Fruit fly (Drosophila melanogaster) whole organism, prepupa: ENCODE measurements around the gene Cwc25.
A peak's percentile ranks its signal among the peaks of the same experiment; 100 is the strongest.

Source experiments
- CG10631 ChIP-seq: fragments of 200-800 bp; sonication (Bioruptor generic); optimal IDR thresholded peaks from 2 replicates; lab custom pipeline; 2016; ENCODE audit warnings: missing biosample characterization, missing genetic modification characterization
- CG10669 ChIP-seq: fragments of 200-800 bp; sonication (Bioruptor generic); optimal IDR thresholded peaks from 3 replicates; lab custom pipeline; 2018; ENCODE audit warnings: missing biosample characterization, mild to moderate bottlenecking, missing genetic modification characterization, moderate library complexity
- CG11294 ChIP-seq: fragments of 200-800 bp; sonication (Bioruptor generic); IDR thresholded peaks from 2 replicates; pipeline ENCODE4 v1.3.6; 2022; ENCODE audit warnings: missing biosample characterization, missing genetic modification characterization
- CG11762 ChIP-seq: fragments of 200-800 bp; sonication (Bioruptor generic); optimal IDR thresholded peaks from 3 replicates; lab custom pipeline; 2016; ENCODE audit warnings: missing biosample characterization, missing genetic modification characterization; ENCODE audit not compliant: insufficient read depth
- CG11902 ChIP-seq: fragments of 200-800 bp; sonication (Bioruptor generic); optimal IDR thresholded peaks from 3 replicates; lab custom pipeline; 2016; ENCODE audit warnings: missing biosample characterization, missing genetic modification characterization
- CG15336 ChIP-seq: fragments of 200-800 bp; sonication (Bioruptor generic); IDR thresholded peaks from 2 replicates; pipeline ENCODE4 v1.3.6; 2022; ENCODE audit warnings: missing biosample characterization, missing genetic modification characterization
- CG3032 ChIP-seq: fragments of 200-800 bp; optimal IDR thresholded peaks from 2 replicates; lab custom pipeline; 2019; ENCODE audit warnings: missing biosample characterization, mild to moderate bottlenecking, missing genetic modification characterization, moderate library complexity
- CG32006 ChIP-seq: fragments of 200-800 bp; sonication (Bioruptor generic); optimal IDR thresholded peaks from 3 replicates; lab custom pipeline; 2017; ENCODE audit warnings: missing biosample characterization, mild to moderate bottlenecking, missing genetic modification characterization
- CG34406 ChIP-seq: fragments of 200-800 bp; sonication (Bioruptor generic); optimal IDR thresholded peaks from 3 replicates; lab custom pipeline; 2016; ENCODE audit warnings: missing biosample characterization, missing genetic modification characterization
- CG4318 ChIP-seq: fragments of 200-800 bp; sonication (Bioruptor generic); optimal IDR thresholded peaks from 3 replicates; lab custom pipeline; 2017; ENCODE audit warnings: missing biosample characterization, mild to moderate bottlenecking, missing genetic modification characterization
- CG6276 ChIP-seq: fragments of 200-800 bp; sonication (Bioruptor generic); optimal IDR thresholded peaks from 2 replicates; lab custom pipeline; 2017; ENCODE audit warnings: missing biosample characterization, mild to moderate bottlenecking, missing genetic modification characterization
- CG6792 ChIP-seq: fragments of 200-800 bp; sonication (Bioruptor generic); optimal IDR thresholded peaks from 3 replicates; lab custom pipeline; 2016; ENCODE audit warnings: missing biosample characterization, missing genetic modification characterization
- CG6854 ChIP-seq: fragments of 200-800 bp; sonication (Bioruptor generic); optimal IDR thresholded peaks from 2 replicates; lab custom pipeline; 2017; ENCODE audit warnings: missing biosample characterization, mild to moderate bottlenecking, missing genetic modification characterization
- CG7368 ChIP-seq: fragments of 200-800 bp; sonication (Bioruptor generic); optimal IDR thresholded peaks from 3 replicates; lab custom pipeline; 2016; ENCODE audit warnings: missing biosample characterization, missing genetic modification characterization
- CG8119 ChIP-seq: fragments of 200-800 bp; sonication (Bioruptor generic); IDR thresholded peaks from 3 replicates; pipeline ENCODE4 v1.3.6; 2022; ENCODE audit warnings: missing biosample characterization, missing genetic modification characterization
- CG8319 ChIP-seq: fragments of 200-800 bp; sonication (Bioruptor generic); optimal IDR thresholded peaks from 3 replicates; lab custom pipeline; 2016; ENCODE audit warnings: missing biosample characterization, missing genetic modification characterization
- CG8632 ChIP-seq: fragments of 200-800 bp; sonication (Bioruptor generic); optimal IDR thresholded peaks from 3 replicates; lab custom pipeline; 2016; ENCODE audit warnings: missing biosample characterization, missing genetic modification characterization
- Eip75B ChIP-seq: fragments of 200-800 bp; sonication (Bioruptor generic); optimal IDR thresholded peaks from 3 replicates; lab custom pipeline; 2016; ENCODE audit warnings: missing biosample characterization, missing genetic modification characterization
- Eip78C ChIP-seq: fragments of 200-800 bp; sonication (Bioruptor generic); peaks from one replicate; lab custom pipeline; 2016; ENCODE audit warnings: missing biosample characterization, missing genetic modification characterization
- Ets21C ChIP-seq: fragments of 200-800 bp; sonication (Bioruptor generic); optimal IDR thresholded peaks from 3 replicates; lab custom pipeline; 2016; ENCODE audit warnings: missing biosample characterization, missing genetic modification characterization
- Ets96B ChIP-seq: fragments of 200-800 bp; optimal IDR thresholded peaks from 2 replicates; lab custom pipeline; 2019; ENCODE audit warnings: missing biosample characterization, mild to moderate bottlenecking, missing genetic modification characterization, moderate library complexity
- Hr38 ChIP-seq: sonication (Bioruptor generic); optimal IDR thresholded peaks from 2 replicates; lab custom pipeline; 2016; ENCODE audit warnings: missing biosample characterization, missing genetic modification characterization
- Lpt ChIP-seq: fragments of 200-800 bp; sonication (Bioruptor generic); optimal IDR thresholded peaks from 3 replicates; lab custom pipeline; 2016; ENCODE audit warnings: missing biosample characterization, missing genetic modification characterization
- Met ChIP-seq: fragments of 200-800 bp; sonication (Bioruptor generic); optimal IDR thresholded peaks from 3 replicates; lab custom pipeline; 2016; ENCODE audit warnings: missing biosample characterization, missing genetic modification characterization
- OdsH ChIP-seq: fragments of 200-800 bp; sonication (Bioruptor generic); optimal IDR thresholded peaks from 3 replicates; lab custom pipeline; 2016; ENCODE audit warnings: missing biosample characterization, missing genetic modification characterization
- Smox ChIP-seq: fragments of 200-800 bp; sonication (Bioruptor generic); optimal IDR thresholded peaks from 3 replicates; lab custom pipeline; 2016; ENCODE audit warnings: missing biosample characterization, missing genetic modification characterization
- Sox15 ChIP-seq: fragments of 200-800 bp; sonication (Bioruptor generic); optimal IDR thresholded peaks from 3 replicates; lab custom pipeline; 2016; ENCODE audit warnings: missing biosample characterization, missing genetic modification characterization
- achi ChIP-seq: fragments of 200-800 bp; sonication (Bioruptor generic); optimal IDR thresholded peaks from 3 replicates; lab custom pipeline; 2016; ENCODE audit warnings: missing biosample characterization, missing genetic modification characterization
- acj6 ChIP-seq: fragments of 200-800 bp; sonication (Bioruptor generic); optimal IDR thresholded peaks from 3 replicates; lab custom pipeline; 2016; ENCODE audit warnings: missing biosample characterization, missing genetic modification characterization
- dac ChIP-seq: fragments of 200-800 bp; sonication (Bioruptor generic); optimal IDR thresholded peaks from 2 replicates; lab custom pipeline; 2017; ENCODE audit warnings: missing biosample characterization, mild to moderate bottlenecking, missing genetic modification characterization
- dsx ChIP-seq: fragments of 200-800 bp; optimal IDR thresholded peaks from 3 replicates; lab custom pipeline; 2019; ENCODE audit warnings: missing biosample characterization, mild to moderate bottlenecking, missing genetic modification characterization, moderate library complexity; ENCODE audit not compliant: poor library complexity, severe bottlenecking
- eg ChIP-seq: fragments of 200-800 bp; sonication (Bioruptor generic); IDR thresholded peaks from 3 replicates; pipeline ENCODE4 v1.3.6; 2022; ENCODE audit warnings: missing biosample characterization, missing genetic modification characterization
- esn ChIP-seq: fragments of 200-800 bp; sonication (Bioruptor generic); optimal IDR thresholded peaks from 2 replicates; lab custom pipeline; 2016; ENCODE audit warnings: missing biosample characterization, mild to moderate bottlenecking, missing genetic modification characterization, moderate library complexity
- lz ChIP-seq: fragments of 200-800 bp; sonication (Bioruptor generic); optimal IDR thresholded peaks from 3 replicates; lab custom pipeline; 2016; ENCODE audit warnings: missing biosample characterization, missing genetic modification characterization
- net ChIP-seq: fragments of 200-800 bp; sonication (Bioruptor generic); optimal IDR thresholded peaks from 3 replicates; lab custom pipeline; 2016; ENCODE audit warnings: missing biosample characterization, missing genetic modification characterization
- salr ChIP-seq, 2 experiments: fragments of 200-800 bp; sonication (Bioruptor generic); optimal IDR thresholded peaks; 3 replicates each; lab custom pipeline; 2016 to 2018; ENCODE audit warnings: missing biosample characterization in 2 of 2, missing genetic modification characterization in 2 of 2, mild to moderate bottlenecking in 1 of 2
- spab ChIP-seq: fragments of 200-800 bp; sonication (Bioruptor generic); optimal IDR thresholded peaks from 2 replicates; lab custom pipeline; 2017; ENCODE audit warnings: missing biosample characterization, mild to moderate bottlenecking, missing genetic modification characterization, missing genetic modification reagents
- ss ChIP-seq, 2 experiments: fragments of 200-800 bp; sonication (Bioruptor generic); optimal IDR thresholded peaks; 2 replicates in 1 of 2; 3 replicates in 1 of 2; lab custom pipeline; 2017 to 2018; ENCODE audit warnings: mild to moderate bottlenecking in 2 of 2, missing biosample characterization in 2 of 2, missing genetic modification characterization in 2 of 2, moderate library complexity in 1 of 2
- svp ChIP-seq: fragments of 200-800 bp; sonication (Bioruptor generic); peaks from one replicate; lab custom pipeline; 2016; ENCODE audit warnings: missing biosample characterization, missing genetic modification characterization
- topi ChIP-seq: fragments of 200-800 bp; sonication (Bioruptor generic); optimal IDR thresholded peaks from 3 replicates; lab custom pipeline; 2016; ENCODE audit warnings: missing biosample characterization, missing genetic modification characterization
- vri ChIP-seq: fragments of 200-800 bp; sonication (Bioruptor generic); optimal IDR thresholded peaks from 3 replicates; lab custom pipeline; 2016; ENCODE audit warnings: missing biosample characterization, mild to moderate bottlenecking, missing genetic modification characterization

The Cwc25 gene

DNA sequence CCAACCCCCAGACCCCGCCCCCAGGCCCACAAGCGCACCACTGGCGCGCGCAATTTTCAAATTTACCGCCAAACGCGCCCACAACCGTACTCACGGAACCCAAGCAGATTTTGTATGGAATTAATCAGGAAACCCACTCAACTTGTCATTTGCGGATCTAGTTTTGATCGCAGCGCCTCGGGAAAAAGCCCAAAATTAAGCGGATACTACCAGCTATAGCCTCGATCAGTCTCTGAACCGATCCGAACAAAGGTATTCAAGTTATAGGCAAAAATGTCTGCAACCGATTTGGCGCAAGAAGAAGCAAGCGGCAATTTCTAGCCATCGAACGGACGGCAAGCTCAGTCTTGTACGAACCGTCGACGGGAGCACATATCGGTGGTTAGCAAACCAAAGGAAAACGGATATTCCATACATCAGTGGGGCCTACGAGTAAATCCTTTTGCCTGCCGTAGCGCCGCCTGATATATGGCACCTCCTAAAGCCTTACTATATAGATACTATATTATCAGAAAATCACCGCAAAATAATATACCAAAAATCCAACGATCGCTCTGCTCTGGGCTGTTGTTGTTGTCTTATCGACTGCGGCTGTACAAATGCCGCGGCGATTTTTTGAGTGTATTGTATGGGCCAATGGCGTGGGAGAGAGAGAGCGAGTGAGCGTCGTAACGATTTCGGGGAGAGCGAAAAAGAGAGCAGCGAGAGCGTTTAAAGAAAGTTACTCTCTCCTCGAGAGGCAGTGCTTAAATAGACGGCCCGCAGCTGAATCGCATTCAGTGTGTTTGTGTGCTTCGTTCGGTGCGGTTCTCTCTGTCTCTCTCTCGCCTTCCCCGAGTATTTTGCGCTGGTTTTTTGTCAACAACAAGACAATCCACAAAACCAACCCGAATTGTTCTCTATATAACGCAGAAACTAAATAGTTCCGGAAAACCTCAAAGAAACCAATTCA, 7.8 kb downstream of the Cwc25 start, which contains the start of gene Pgk (continued):
- TF ChIP-seq Eip75B (GFP tag; lab: Kevin White, UChicago), result peak; percentile 76
- peak; percentile 93 for TF ChIP-seq CG6854
- peak; percentile 74 for TF ChIP-seq esn (GFP tag; lab: Kevin White, UChicago)
- TF ChIP-seq Hr38 (GFP tag; lab: Kevin White, UChicago), result no peak
- TF ChIP-seq dsx (GFP tag; lab: Kevin White, UChicago), result peak; percentile 34
- TF ChIP-seq CG32006 (GFP tag; lab: Kevin White, UChicago), result peak; percentile 48
- TF ChIP-seq OdsH (GFP tag; lab: Kevin White, UChicago), result no peak
- peak; percentile 52 for TF ChIP-seq CG3032 (tag; lab: Kevin White, UChicago)
- TF ChIP-seq CG15336 (GFP tag; lab: Robert Waterston, UW), result no peak
- peak; percentile 47 for TF ChIP-seq CG11762 (GFP tag; lab: Kevin White, UChicago)
- peak; percentile 12 for TF ChIP-seq CG4318 (GFP tag; lab: Kevin White, UChicago)
- peak; percentile 67 to 70 for TF ChIP-seq ss (GFP tag; optimal IDR thresholded peaks at IDR 0.05; lab: Kevin White, UChicago)
- TF ChIP-seq Ets96B (tag; lab: Kevin White, UChicago), result peak; percentile 24
- peak; percentile 29 for TF ChIP-seq CG34406 (GFP tag; lab: Kevin White, UChicago)
- peak; percentile 48 for TF ChIP-seq achi
- TF ChIP-seq CG8319 (GFP tag; lab: Kevin White, UChicago), result peak; percentile 18
- peak; percentile 72 for TF ChIP-seq Met (GFP tag; lab: Kevin White, UChicago)
- peak; percentile 37 for TF ChIP-seq acj6 (GFP tag; lab: Kevin White, UChicago)
- TF ChIP-seq net, result peak; percentile 49
- TF ChIP-seq dac, result peak; percentile 46
- TF ChIP-seq eg, result no peak
- TF ChIP-seq CG8632, result peak; percentile 47
- TF ChIP-seq CG10669, result peak; percentile 41
- TF ChIP-seq Smox (GFP tag; lab: Kevin White, UChicago), result peak; percentile 72
- peak; percentile 21 for TF ChIP-seq CG7368 (GFP tag; lab: Kevin White, UChicago)
- TF ChIP-seq Ets21C (GFP tag; lab: Kevin White, UChicago), result peak; percentile 59
- TF ChIP-seq lz, result peak; percentile 38

- TF ChIP-seq svp (GFP tag; lab: Kevin White, UChicago) (peak; percentile 62), esn (GFP tag; lab: Kevin White, UChicago) (no peak), vri (GFP tag; lab: Kevin White, UChicago) (peak; percentile 40)
Observed at dm6 chr2L:2753789-2754436, 9.0 kb downstream of the Cwc25 start.

- TF ChIP-seq CG8119 (GFP tag; lab: Robert Waterston, UW), result no peak
- TF ChIP-seq CG3032 (tag; lab: Kevin White, UChicago), result peak; percentile 90
- peak; percentile 91 for TF ChIP-seq CG10631 (GFP tag; lab: Kevin White, UChicago)
- peak; percentile 68 to 94 for TF ChIP-seq salr (GFP tag; optimal IDR thresholded peaks at IDR 0.05; lab: Kevin White, UChicago)
- peak; percentile 92 for TF ChIP-seq CG4318 (GFP tag; lab: Kevin White, UChicago)
- TF ChIP-seq dac, result peak; percentile 91
- peak; percentile 81 for TF ChIP-seq CG8632
- peak; percentile 83 for TF ChIP-seq CG6792 (GFP tag; lab: Kevin White, UChicago)
- TF ChIP-seq Sox15 (GFP tag; lab: Kevin White, UChicago), result peak; percentile 76
- peak; percentile 97 for TF ChIP-seq CG32006 (GFP tag; lab: Kevin White, UChicago)
- TF ChIP-seq ss (GFP tag; optimal IDR thresholded peaks at IDR 0.05; lab: Kevin White, UChicago), result peak; percentile 80 to 88
- no peak for TF ChIP-seq CG11294 (GFP tag; lab: Robert Waterston, UW)
- TF ChIP-seq CG11902 (GFP tag; lab: Kevin White, UChicago), result peak; percentile 68
- TF ChIP-seq Ets96B (tag; lab: Kevin White, UChicago), result peak; percentile 86
- TF ChIP-seq CG15336 (GFP tag; lab: Robert Waterston, UW), result no peak
- TF ChIP-seq Lpt (GFP tag; lab: Kevin White, UChicago), result peak; percentile 67
- TF ChIP-seq Eip75B (GFP tag; lab: Kevin White, UChicago), result peak; percentile 92
- peak; percentile 86 for TF ChIP-seq topi
- TF ChIP-seq Eip78C (GFP tag; lab: Kevin White, UChicago), result peak; percentile 98
- TF ChIP-seq svp (GFP tag; lab: Kevin White, UChicago), result peak; percentile 92
- peak; percentile 95 for TF ChIP-seq CG6276 (GFP tag; lab: Kevin White, UChicago)
- TF ChIP-seq spab (GFP tag; lab: Kevin White, UChicago), result peak; percentile 89
- peak; percentile 87 for TF ChIP-seq lz
- TF ChIP-seq Met (GFP tag; lab: Kevin White, UChicago), result peak; percentile 92
- peak; percentile 89 for TF ChIP-seq esn (GFP tag; lab: Kevin White, UChicago)
- TF ChIP-seq CG7368 (GFP tag; lab: Kevin White, UChicago), result peak; percentile 74
Observed at dm6 chr2L:2754437-2755322, 9.8 kb downstream of the Cwc25 start.
